Fruit fly (Drosophila melanogaster): Measurements from ENCODE around the gene CG5885.

Gene CG5885

dm6 chr2L:9915011-9915850 is 2.9 kb downstream of the CG5885 start, which contains the start of gene yip2:
Gene yip2 (plus strand): TSS chr2L:9915253.
- peak; percentile 43 for TF ChIP-seq Hr39 (GFP tag; optimal IDR thresholded peaks at IDR 0.05)
- TF ChIP-seq ss (GFP tag; optimal IDR thresholded peaks at IDR 0.05): peak; percentile 100
- peak; percentile 61 for TF ChIP-seq fkh (GFP tag; optimal IDR thresholded peaks at IDR 0.05)
- peak; percentile 76 for TF ChIP-seq CG6163 (GFP tag; IDR thresholded peaks at IDR 0.05)
- peak; percentile 57 for TF ChIP-seq Smox (GFP tag; optimal IDR thresholded peaks at IDR 0.05)
- peak; percentile 82 for TF ChIP-seq topi (GFP tag; optimal IDR thresholded peaks at IDR 0.05)
- TF ChIP-seq CG1621 (tag; optimal IDR thresholded peaks at IDR 0.05): peak; percentile 96
- peak; percentile 81 for TF ChIP-seq CG8632 (GFP tag; optimal IDR thresholded peaks at IDR 0.05)
- TF ChIP-seq Eip75B (GFP tag; optimal IDR thresholded peaks at IDR 0.05): peak; percentile 82
- peak; percentile 80 for TF ChIP-seq pdm3 (GFP tag; optimal IDR thresholded peaks at IDR 0.05)
- TF ChIP-seq Met (GFP tag; optimal IDR thresholded peaks at IDR 0.05): peak; percentile 87
- peak; percentile 66 for TF ChIP-seq lz (GFP tag; optimal IDR thresholded peaks at IDR 0.05)
- TF ChIP-seq CG15336 (GFP tag; IDR thresholded peaks at IDR 0.05): peak; percentile 94
- TF ChIP-seq CG3032 (tag; optimal IDR thresholded peaks at IDR 0.05): peak; percentile 85
- peak; percentile 100 for TF ChIP-seq CG6854 (GFP tag; optimal IDR thresholded peaks at IDR 0.05)
- TF ChIP-seq CG11762 (GFP tag; optimal IDR thresholded peaks at IDR 0.05; ENCODE audit: insufficient read depth): peak; percentile 93
- TF ChIP-seq dac (GFP tag; optimal IDR thresholded peaks at IDR 0.05): peak; percentile 75
- peak; percentile 87 for TF ChIP-seq Ets96B (tag; optimal IDR thresholded peaks at IDR 0.05)
- no peak for TF ChIP-seq CG4318 (GFP tag; optimal IDR thresholded peaks at IDR 0.05)
- TF ChIP-seq Eip93F (GFP tag; optimal IDR thresholded peaks at IDR 0.05): peak; percentile 91
- TF ChIP-seq CG31627 (GFP tag; optimal IDR thresholded peaks at IDR 0.05): peak; percentile 54
- TF ChIP-seq CG10631 (GFP tag; optimal IDR thresholded peaks at IDR 0.05): peak; percentile 58
- TF ChIP-seq Hr4 (GFP tag; optimal IDR thresholded peaks at IDR 0.05): peak; percentile 84
- peak; percentile 93 for TF ChIP-seq Sox14 (GFP tag; optimal IDR thresholded peaks at IDR 0.05)
- TF ChIP-seq CG11902 (GFP tag; optimal IDR thresholded peaks at IDR 0.05): no peak
- TF ChIP-seq dsx (GFP tag; optimal IDR thresholded peaks at IDR 0.05; ENCODE audit: poor library complexity, severe bottlenecking): peak; percentile 92
- peak; percentile 98 for TF ChIP-seq CG10669 (GFP tag; optimal IDR thresholded peaks at IDR 0.05)
- TF ChIP-seq Sox102F (GFP tag; optimal IDR thresholded peaks at IDR 0.05): peak; percentile 88
- peak; percentile 61 for TF ChIP-seq CG6792 (GFP tag; optimal IDR thresholded peaks at IDR 0.05)
- peak; percentile 73 for TF ChIP-seq Gug (GFP tag; IDR thresholded peaks at IDR 0.05)
- TF ChIP-seq fd59A (GFP tag; optimal IDR thresholded peaks at IDR 0.05): peak; percentile 39
- TF ChIP-seq OdsH (GFP tag; optimal IDR thresholded peaks at IDR 0.05): peak; percentile 65
- peak; percentile 59 for TF ChIP-seq CG34406 (GFP tag; optimal IDR thresholded peaks at IDR 0.05)
- TF ChIP-seq eg (GFP tag; IDR thresholded peaks at IDR 0.05): peak; percentile 91
- TF ChIP-seq net (GFP tag; optimal IDR thresholded peaks at IDR 0.05): peak; percentile 98
- TF ChIP-seq achi (GFP tag; optimal IDR thresholded peaks at IDR 0.05): peak; percentile 77
- TF ChIP-seq Eip78C (GFP tag): peak; percentile 86
- peak; percentile 91 to 93 for TF ChIP-seq salr (GFP tag; optimal IDR thresholded peaks at IDR 0.05)
- TF ChIP-seq Ets21C (GFP tag; optimal IDR thresholded peaks at IDR 0.05): peak; percentile 18
- TF ChIP-seq Hr38 (GFP tag; optimal IDR thresholded peaks at IDR 0.05): peak; percentile 67
- peak; percentile 92 for TF ChIP-seq CG8319 (GFP tag; optimal IDR thresholded peaks at IDR 0.05)
- TF ChIP-seq svp (GFP tag): peak; percentile 99
- TF ChIP-seq CG7368 (GFP tag; optimal IDR thresholded peaks at IDR 0.05): peak; percentile 96
- TF ChIP-seq Lpt (GFP tag; optimal IDR thresholded peaks at IDR 0.05): peak; percentile 95
- peak; percentile 96 for TF ChIP-seq Blimp-1 (GFP tag; optimal IDR thresholded peaks at IDR 0.05)
- TF ChIP-seq esn (GFP tag; optimal IDR thresholded peaks at IDR 0.05): peak; percentile 84
- TF ChIP-seq vri (GFP tag; optimal IDR thresholded peaks at IDR 0.05): peak; percentile 82
- TF ChIP-seq CG6808 (GFP tag; optimal IDR thresholded peaks at IDR 0.05): peak; percentile 99
- peak; percentile 96 for TF ChIP-seq fd85E (GFP tag; optimal IDR thresholded peaks at IDR 0.05)
- peak; percentile 92 for TF ChIP-seq CG3919 (GFP tag; optimal IDR thresholded peaks at IDR 0.05)

Measured in whole organism, prepupa.